Fruit fly (Drosophila melanogaster) Kc167 (cell line): ENCODE results near the gene CG12773.

Experiments used
- Sin3A ChIP-seq: fragments of >200 bp; optimal IDR thresholded peaks from 2 replicates; lab custom pipeline; 2018; ENCODE audit warnings: missing external identifiers
- insv ChIP-seq: fragments of >200 bp; optimal IDR thresholded peaks from 3 replicates; lab custom pipeline; 2018; ENCODE audit warnings: missing external identifiers
- psq ChIP-seq: fragments of >200 bp; optimal IDR thresholded peaks from 2 replicates; lab custom pipeline; 2017; ENCODE audit warnings: missing external identifiers

- no peak for TF ChIP-seq Sin3A (lab: Kevin White, UChicago)
- no peak for TF ChIP-seq insv (lab: Kevin White, UChicago)
- TF ChIP-seq psq (lab: Kevin White, UChicago): no peak
Measured at dm6 chrX:1311218-1311617, 42.6 kb downstream of the CG12773 start.
